Worm (Caenorhabditis elegans) whole organism, L4 larva: ENCODE measurements around the gene str-181.

Experiments
- D1046.2 ChIP-seq: fragments of 200-800 bp; sonication (Bioruptor generic); IDR thresholded peaks from 2 replicates; pipeline ENCODE4 v1.3.6; 2022; ENCODE audit warnings: missing genetic modification characterization, missing compliant biosample characterization
- Y5F2A.4 ChIP-seq: fragments of 200-800 bp; sonication (Bioruptor generic); optimal IDR thresholded peaks from 2 replicates; lab custom pipeline; 2018; ENCODE audit warnings: mild to moderate bottlenecking, missing genetic modification characterization, missing compliant biosample characterization
- ZK546.5 ChIP-seq, 2 experiments: sonication (generic microtip); optimal IDR thresholded peaks; 2 replicates each; lab custom pipeline; 2017; ENCODE audit warnings: missing biosample characterization in 2 of 2, missing genetic modification characterization in 2 of 2
- ceh-28 ChIP-seq: fragments of 150-350 bp; optimal IDR thresholded peaks from 2 replicates; lab custom pipeline; 2014; ENCODE audit warnings: missing biosample characterization, missing genetic modification reagents, missing genetic modification characterization
- ceh-82 ChIP-seq: sonication (generic microtip); optimal IDR thresholded peaks from 2 replicates; lab custom pipeline; 2017; ENCODE audit warnings: missing biosample characterization, missing genetic modification characterization
- ces-1 ChIP-seq: fragments of 150-350 bp; sonication (generic microtip); optimal IDR thresholded peaks from 4 replicates; lab custom pipeline; 2014; ENCODE audit warnings: missing biosample characterization, missing genetic modification reagents, missing genetic modification characterization
- daf-12 ChIP-seq: fragments of 150-350 bp; optimal IDR thresholded peaks from 2 replicates; lab custom pipeline; 2014; ENCODE audit warnings: missing biosample characterization, missing genetic modification reagents, missing genetic modification characterization
- dmd-6 ChIP-seq: fragments of 200-800 bp; sonication (Bioruptor generic); IDR thresholded peaks from 2 replicates; pipeline ENCODE4 v1.3.6; 2022; ENCODE audit warnings: missing genetic modification reagents, missing genetic modification characterization, missing compliant biosample characterization
- dmd-8 ChIP-seq: fragments of 200-800 bp; sonication (Bioruptor generic); IDR thresholded peaks from 2 replicates; pipeline ENCODE4 v1.3.6; 2022; ENCODE audit warnings: missing genetic modification characterization, missing compliant biosample characterization
- dpl-1 ChIP-seq: fragments of 150-350 bp; optimal IDR thresholded peaks from 2 replicates; lab custom pipeline; 2014; ENCODE audit warnings: missing biosample characterization, missing genetic modification reagents, missing genetic modification characterization
- dve-1 ChIP-seq: sonication (generic microtip); optimal IDR thresholded peaks from 2 replicates; lab custom pipeline; 2017; ENCODE audit warnings: antibody characterized with exemption, mild to moderate bottlenecking, missing genetic modification characterization, missing compliant biosample characterization; ENCODE audit not compliant: insufficient read depth
- fkh-10 ChIP-seq: fragments of 150-350 bp; optimal IDR thresholded peaks from 2 replicates; lab custom pipeline; 2014; ENCODE audit warnings: missing biosample characterization, missing genetic modification reagents, missing genetic modification characterization
- fos-1 ChIP-seq: fragments of 150-350 bp; optimal IDR thresholded peaks from 2 replicates; lab custom pipeline; 2014; ENCODE audit warnings: missing biosample characterization, missing genetic modification characterization
- hlh-30 ChIP-seq: sonication (generic microtip); optimal IDR thresholded peaks from 2 replicates; lab custom pipeline; 2017; ENCODE audit warnings: antibody characterized with exemption, mild to moderate bottlenecking, missing genetic modification characterization, missing compliant biosample characterization; ENCODE audit not compliant: insufficient read depth
- madf-9 ChIP-seq: fragments of 200-800 bp; sonication (Bioruptor generic); conservative IDR thresholded peaks from 2 replicates; pipeline ENCODE4 v1.3.6; 2022; ENCODE audit warnings: missing genetic modification reagents, missing genetic modification characterization, missing compliant biosample characterization
- mes-2 ChIP-seq: sonication (generic microtip); optimal IDR thresholded peaks from 2 replicates; lab custom pipeline; 2016; ENCODE audit warnings: missing genotype, mild to moderate bottlenecking, missing genetic modification characterization, missing compliant biosample characterization; ENCODE audit not compliant: poor library complexity, severe bottlenecking
- mxl-2 ChIP-seq: fragments of 200-800 bp; sonication (Bioruptor generic); conservative IDR thresholded peaks from 2 replicates; pipeline ENCODE4 v1.3.6; 2022; ENCODE audit warnings: missing genetic modification reagents, missing genetic modification characterization, missing compliant biosample characterization
- mxl-3 ChIP-seq: fragments of 200-800 bp; sonication (Bioruptor generic); optimal IDR thresholded peaks from 2 replicates; lab custom pipeline; 2018; ENCODE audit warnings: mild to moderate bottlenecking, missing genetic modification characterization, missing compliant biosample characterization
- nhr-102 ChIP-seq: sonication (generic microtip); optimal IDR thresholded peaks from 2 replicates; lab custom pipeline; 2016; ENCODE audit warnings: mild to moderate bottlenecking, missing genetic modification characterization, moderate library complexity, missing compliant biosample characterization
- nhr-25 ChIP-seq: sonication (generic microtip); optimal IDR thresholded peaks from 2 replicates; lab custom pipeline; 2017; ENCODE audit warnings: missing genetic modification characterization, mild to moderate bottlenecking, missing compliant biosample characterization, antibody characterized with exemption, moderate library complexity, borderline replicate concordance; ENCODE audit not compliant: insufficient read depth
- nhr-48 ChIP-seq: sonication (generic microtip); optimal IDR thresholded peaks from 2 replicates; lab custom pipeline; 2016; ENCODE audit warnings: mild to moderate bottlenecking, missing genetic modification characterization, missing compliant biosample characterization
- nhr-6 ChIP-seq: fragments of 150-350 bp; optimal IDR thresholded peaks from 2 replicates; lab custom pipeline; 2014; ENCODE audit warnings: missing biosample characterization, missing genetic modification characterization
- nhr-77 ChIP-seq: fragments of 150-350 bp; optimal IDR thresholded peaks from 2 replicates; lab custom pipeline; 2014; ENCODE audit warnings: missing biosample characterization, missing genetic modification characterization
- saeg-2 ChIP-seq: fragments of 200-800 bp; sonication (Bioruptor generic); IDR thresholded peaks from 2 replicates; pipeline ENCODE4 v1.3.6; 2022; ENCODE audit warnings: missing genetic modification reagents, missing genetic modification characterization, missing compliant biosample characterization
- sdz-12 ChIP-seq: fragments of 200-800 bp; sonication (Bioruptor generic); optimal IDR thresholded peaks from 2 replicates; lab custom pipeline; 2018; ENCODE audit warnings: mild to moderate bottlenecking, missing genetic modification characterization, missing compliant biosample characterization
- spr-3 ChIP-seq: fragments of 200-800 bp; sonication (Bioruptor generic); optimal IDR thresholded peaks from 2 replicates; lab custom pipeline; 2018; ENCODE audit warnings: mild to moderate bottlenecking, missing genetic modification characterization, missing compliant biosample characterization
- unc-130 ChIP-seq: sonication (generic microtip); optimal IDR thresholded peaks from 2 replicates; lab custom pipeline; 2016; ENCODE audit warnings: missing genetic modification reagents, missing genetic modification characterization, missing compliant biosample characterization
- unc-62 ChIP-seq, 3 experiments: fragments of 150-350 bp in 1 of 3; sonication (generic microtip); optimal IDR thresholded peaks in 2 of 3; peaks in 1 of 3; 1 replicate in 1 of 3; 2 replicates in 2 of 3; lab custom pipeline; 2014 to 2017; ENCODE audit warnings: missing biosample characterization in 3 of 3, missing genetic modification characterization in 3 of 3, missing genetic modification reagents in 3 of 3, missing genotype in 1 of 3
- zfp-3 ChIP-seq: fragments of 200-800 bp; sonication (Bioruptor generic); conservative IDR thresholded peaks from 2 replicates; pipeline ENCODE4 v1.3.6; 2022; ENCODE audit warnings: missing genetic modification reagents, missing genetic modification characterization, missing compliant biosample characterization
- zip-11 ChIP-seq: fragments of 200-800 bp; sonication (Bioruptor generic); IDR thresholded peaks from 2 replicates; pipeline ENCODE4 v1.3.6; 2022; ENCODE audit warnings: missing genetic modification characterization, missing compliant biosample characterization

The str-181 gene

ce11 chrV:12754839-12755238 is 36.3 kb upstream of the str-181 start, which contains the start of gene gpa-13:
Gene gpa-13, minus strand, starts transcription at chrV:12754939.
- no peak for TF ChIP-seq unc-130 (GFP tag; lab: Kevin White, UChicago)
- no peak for TF ChIP-seq ZK546.5 (tag; optimal IDR thresholded peaks at IDR 0.05; lab: Kevin White, UChicago)
- no peak for TF ChIP-seq mxl-3 (GFP tag; lab: Kevin White, UChicago)
- no peak for TF ChIP-seq fos-1 (tag; lab: Kevin White, UChicago)
- no peak for TF ChIP-seq dmd-6
- TF ChIP-seq nhr-48 (tag; lab: Kevin White, UChicago): no peak
- TF ChIP-seq nhr-77 (tag; lab: Kevin White, UChicago): no peak
- no peak for TF ChIP-seq ceh-28 (tag; lab: Kevin White, UChicago)
- no peak for TF ChIP-seq zip-11 (GFP tag; lab: Robert Waterston, UW)

ce11 chrV:12752407-12752806 is 33.9 kb upstream of the str-181 start, which contains the start of gene C15C8.8:
Gene C15C8.8, minus strand, starts transcription at chrV:12752507.
- TF ChIP-seq Y5F2A.4 (GFP tag; lab: Kevin White, UChicago): no peak
- TF ChIP-seq madf-9 (GFP tag; lab: Robert Waterston, UW): no peak
- no peak for TF ChIP-seq nhr-25 (tag; lab: Kevin White, UChicago)
- no peak for TF ChIP-seq spr-3
- no peak for TF ChIP-seq dve-1 (tag; lab: Kevin White, UChicago)
- no peak for TF ChIP-seq daf-12

ce11 chrV:12751495-12752050 is 33.1 kb upstream of the str-181 start, which contains the start of gene C15C8.6:
Gene C15C8.6, minus strand, starts transcription at chrV:12751545.
- no peak for TF ChIP-seq hlh-30 (tag; lab: Kevin White, UChicago)
- no peak for TF ChIP-seq ceh-82 (tag; lab: Kevin White, UChicago)
- TF ChIP-seq nhr-77 (tag; lab: Kevin White, UChicago): no peak
- peak in 1 of 2 experiments; percentile 50 for TF ChIP-seq unc-62 (GFP tag; optimal IDR thresholded peaks at IDR 0.05 in 1 of 2; lab: Kevin White, UChicago)
- no peak for TF ChIP-seq unc-62 (tag; optimal IDR thresholded peaks at IDR 0.05; lab: Kevin White, UChicago)
- no peak for TF ChIP-seq D1046.2
- no peak for TF ChIP-seq nhr-102 (tag; lab: Kevin White, UChicago)
- TF ChIP-seq, all 104 proteins: peak for 1

ce11 chrV:12749558-12749957 is 31.0 kb upstream of the str-181 start:
- peak in 1 of 2 experiments; percentile 94 for TF ChIP-seq unc-62 (GFP tag; optimal IDR thresholded peaks at IDR 0.05 in 1 of 2; lab: Kevin White, UChicago)
- no peak for TF ChIP-seq unc-62 (tag; optimal IDR thresholded peaks at IDR 0.05; lab: Kevin White, UChicago)
- no peak for TF ChIP-seq sdz-12 (GFP tag; lab: Kevin White, UChicago)

ce11 chrV:12747856-12748255 is 29.3 kb upstream of the str-181 start, which contains the start of gene C15C8.5:
Gene C15C8.5, plus strand, starts transcription at chrV:12748007.
- TF ChIP-seq fkh-10 (GFP tag; lab: Kevin White, UChicago) (peak; percentile 97), mes-2 (no peak), saeg-2 (no peak), mxl-2 (GFP tag; lab: Robert Waterston, UW) (no peak), nhr-25 (tag; lab: Kevin White, UChicago) (no peak), zfp-3 (GFP tag; lab: Robert Waterston, UW) (no peak), dmd-8 (GFP tag; lab: Robert Waterston, UW) (no peak), ces-1 (GFP tag; lab: Kevin White, UChicago) (peak; percentile 91)

ce11 chrV:12747431-12747830 is 28.9 kb upstream of the str-181 start, which contains the start of gene C15C8.4:
Gene C15C8.4, minus strand, starts transcription at chrV:12747463.
- TF ChIP-seq dpl-1 (GFP tag; lab: Kevin White, UChicago) (peak; percentile 17), D1046.2 (no peak), nhr-6 (peak; percentile 54)
